Fruit fly (Drosophila melanogaster): ENCODE results near the gene CG6959.

- no peak for TF ChIP-seq insv (optimal IDR thresholded peaks at IDR 0.05)
- TF ChIP-seq Sin3A (optimal IDR thresholded peaks at IDR 0.05), result no peak
- no peak for TF ChIP-seq Myc (optimal IDR thresholded peaks at IDR 0.05)
Measured at dm6 chr3R:11868562-11868961, 698 bp downstream of the CG6959 start.
